Worm (Caenorhabditis elegans): Measurements from ENCODE around the gene hsp-3.

DNA sequence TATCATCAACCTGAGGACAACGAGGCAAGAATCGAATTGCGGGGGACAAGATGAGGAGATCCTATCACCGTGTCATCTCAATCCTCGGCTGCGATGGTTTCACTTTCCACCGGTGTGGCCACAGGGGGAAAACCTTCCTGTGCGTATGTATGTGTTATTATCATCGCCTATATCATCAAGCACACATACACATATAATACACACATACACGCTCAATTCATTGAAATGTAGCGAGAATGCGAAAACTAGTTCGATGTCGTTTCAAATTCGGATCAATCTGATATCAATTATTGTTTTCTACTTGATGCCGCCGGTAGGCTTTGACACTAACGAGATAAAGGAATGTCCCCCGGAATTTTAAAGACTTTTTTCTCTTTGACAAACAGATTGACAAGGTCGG lies 41.1 kb downstream of the hsp-3 start:
- TF ChIP-seq fkh-10 (GFP tag; optimal IDR thresholded peaks at IDR 0.05) (no peak), R02D3.7 (tag; optimal IDR thresholded peaks at IDR 0.05) (no peak), lin-15B (tag; optimal IDR thresholded peaks at IDR 0.05) (no peak), ceh-62 (tag; optimal IDR thresholded peaks at IDR 0.05) (no peak), nhr-102 (tag; optimal IDR thresholded peaks at IDR 0.05) (no peak), unc-39 (tag; optimal IDR thresholded peaks at IDR 0.05) (no peak), nhr-76 (tag; optimal IDR thresholded peaks at IDR 0.05) (no peak), hlh-30 (tag; optimal IDR thresholded peaks at IDR 0.05; ENCODE audit: insufficient read depth) (no peak), egl-27 (tag; optimal IDR thresholded peaks at IDR 0.05) (no peak), lin-13 (GFP tag; optimal IDR thresholded peaks at IDR 0.05) (no peak), zip-11 (GFP tag; IDR thresholded peaks at IDR 0.05) (no peak), php-3 (GFP tag; IDR thresholded peaks at IDR 0.05) (no peak), ama-1 (optimal IDR thresholded peaks at IDR 0.05) (no peak), nhr-6 (tag; optimal IDR thresholded peaks at IDR 0.05) (no peak)
